Worm (Caenorhabditis elegans) whole organism, young adult: ENCODE results near the gene T02B11.8.

ENCODE experiments used
- B0019.2 ChIP-seq: fragments of 200-800 bp; sonication (Bioruptor generic); conservative IDR thresholded peaks from 2 replicates; pipeline ENCODE4 v1.3.6; 2022; ENCODE audit warnings: missing genetic modification reagents, missing genetic modification characterization, missing compliant biosample characterization
- B0261.1 ChIP-seq: sonication (generic microtip); optimal IDR thresholded peaks from 2 replicates; lab custom pipeline; 2016; ENCODE audit warnings: mild to moderate bottlenecking, missing genetic modification characterization, moderate library complexity, missing compliant biosample characterization
- C06A6.2 ChIP-seq: fragments of 200-800 bp; sonication (Bioruptor generic); conservative IDR thresholded peaks from 2 replicates; pipeline ENCODE4 v1.3.6; 2022; ENCODE audit warnings: missing genetic modification characterization, missing compliant biosample characterization
- C17E4.6 ChIP-seq: fragments of 200-800 bp; sonication (Bioruptor generic); IDR thresholded peaks from 2 replicates; pipeline ENCODE4 v1.3.6; 2022; ENCODE audit warnings: missing genetic modification reagents, missing genetic modification characterization, missing compliant biosample characterization
- D2030.7 ChIP-seq: fragments of 200-800 bp; sonication (Bioruptor generic); IDR thresholded peaks from 2 replicates; pipeline ENCODE4 v1.3.6; 2022; ENCODE audit warnings: missing genetic modification reagents, missing genetic modification characterization, missing compliant biosample characterization
- F52B5.7 ChIP-seq: sonication (generic microtip); optimal IDR thresholded peaks from 2 replicates; lab custom pipeline; 2016; ENCODE audit warnings: mild to moderate bottlenecking, missing genetic modification characterization, missing compliant biosample characterization
- F55B11.4 ChIP-seq: sonication (generic microtip); optimal IDR thresholded peaks from 2 replicates; lab custom pipeline; 2016; ENCODE audit warnings: missing compliant biosample characterization, missing genetic modification characterization, borderline replicate concordance; ENCODE audit not compliant: insufficient read depth
- K11D2.4 ChIP-seq: fragments of 200-800 bp; sonication (Bioruptor generic); IDR thresholded peaks from 2 replicates; pipeline ENCODE4 v1.3.6; 2022; ENCODE audit warnings: missing genetic modification reagents, missing genetic modification characterization, missing compliant biosample characterization
- T26A5.8 ChIP-seq: sonication (generic microtip); optimal IDR thresholded peaks from 2 replicates; lab custom pipeline; 2016; ENCODE audit warnings: missing genetic modification characterization, missing compliant biosample characterization
- Y53G8AR.9 ChIP-seq: fragments of 200-800 bp; sonication (Bioruptor generic); conservative IDR thresholded peaks from 2 replicates; pipeline ENCODE4 v1.3.6; 2022; ENCODE audit warnings: missing genetic modification reagents, missing genetic modification characterization, missing compliant biosample characterization
- Y67H2A.10 ChIP-seq: fragments of 200-800 bp; sonication (Bioruptor generic); conservative IDR thresholded peaks from 2 replicates; pipeline ENCODE4 v1.3.6; 2022; ENCODE audit warnings: missing genetic modification reagents, missing genetic modification characterization, missing compliant biosample characterization
- ZK185.1 ChIP-seq: sonication (generic microtip); optimal IDR thresholded peaks from 2 replicates; lab custom pipeline; 2016; ENCODE audit warnings: mild to moderate bottlenecking, missing genetic modification characterization, missing compliant biosample characterization; ENCODE audit not compliant: poor library complexity, severe bottlenecking
- ama-1 ChIP-seq, 3 experiments: fragments of 150-350 bp in 1 of 3; sonication (generic microtip) in 2 of 3; optimal IDR thresholded peaks; 2 replicates each; lab custom pipeline; 2014 to 2018; ENCODE audit warnings: missing biosample characterization in 2 of 3, missing genetic modification characterization in 2 of 3, missing genetic modification reagents in 2 of 3
- aptf-3 ChIP-seq: fragments of 200-800 bp; sonication (Bioruptor generic); IDR thresholded peaks from 2 replicates; pipeline ENCODE4 v1.3.6; 2022; ENCODE audit warnings: missing genetic modification characterization, missing compliant biosample characterization
- bed-2 ChIP-seq: fragments of 200-800 bp; sonication (Bioruptor generic); IDR thresholded peaks from 2 replicates; pipeline ENCODE4 v1.3.6; 2022; ENCODE audit warnings: missing genetic modification reagents, missing genetic modification characterization, missing compliant biosample characterization
- ceh-100 ChIP-seq: fragments of 200-800 bp; sonication (Bioruptor generic); IDR thresholded peaks from 2 replicates; pipeline ENCODE4 v1.3.6; 2022; ENCODE audit warnings: missing genetic modification reagents, missing genetic modification characterization, missing compliant biosample characterization
- ceh-79 ChIP-seq: sonication (generic microtip); optimal IDR thresholded peaks from 2 replicates; lab custom pipeline; 2017; ENCODE audit warnings: mild to moderate bottlenecking, missing genetic modification characterization, missing compliant biosample characterization
- chd-7 ChIP-seq: sonication (generic microtip); optimal IDR thresholded peaks from 2 replicates; lab custom pipeline; 2016; ENCODE audit warnings: mild to moderate bottlenecking, missing genetic modification characterization, moderate library complexity, missing compliant biosample characterization
- dpff-1 ChIP-seq: sonication (generic microtip); optimal IDR thresholded peaks from 2 replicates; lab custom pipeline; 2017; ENCODE audit warnings: mild to moderate bottlenecking, missing genetic modification characterization, missing compliant biosample characterization
- dpl-1 ChIP-seq: fragments of 150-350 bp; optimal IDR thresholded peaks from 2 replicates; lab custom pipeline; 2014; ENCODE audit warnings: missing biosample characterization, missing genetic modification reagents, missing genetic modification characterization
- egl-18 ChIP-seq: fragments of 200-800 bp; sonication (Bioruptor generic); IDR thresholded peaks from 2 replicates; pipeline ENCODE4 v1.3.6; 2022; ENCODE audit warnings: missing genetic modification reagents, missing genetic modification characterization, missing compliant biosample characterization
- ekl-4 ChIP-seq: fragments of 200-800 bp; sonication (Bioruptor generic); IDR thresholded peaks from 2 replicates; pipeline ENCODE4 v1.3.6; 2022; ENCODE audit warnings: missing genetic modification reagents, missing genetic modification characterization, missing compliant biosample characterization
- ets-4 ChIP-seq: fragments of 200-800 bp; sonication (Bioruptor generic); optimal IDR thresholded peaks from 2 replicates; lab custom pipeline; 2018; ENCODE audit warnings: mild to moderate bottlenecking, missing genetic modification characterization, missing compliant biosample characterization
- hlh-12 ChIP-seq: sonication (generic microtip); optimal IDR thresholded peaks from 2 replicates; lab custom pipeline; 2016; ENCODE audit warnings: missing genetic modification characterization, missing compliant biosample characterization
- lir-1 ChIP-seq: fragments of 200-800 bp; sonication (Bioruptor generic); conservative IDR thresholded peaks from 2 replicates; pipeline ENCODE4 v1.3.6; 2022; ENCODE audit warnings: missing genetic modification reagents, missing genetic modification characterization, missing compliant biosample characterization
- mcd-1 ChIP-seq: fragments of 200-800 bp; sonication (Bioruptor generic); IDR thresholded peaks from 2 replicates; pipeline ENCODE4 v1.3.6; 2022; ENCODE audit warnings: missing genetic modification reagents, missing genetic modification characterization, missing compliant biosample characterization
- nhr-27 ChIP-seq: fragments of 200-800 bp; sonication (Bioruptor generic); optimal IDR thresholded peaks from 2 replicates; lab custom pipeline; 2018; ENCODE audit warnings: mild to moderate bottlenecking, missing genetic modification characterization, moderate library complexity, missing compliant biosample characterization
- nhr-90 ChIP-seq: sonication (generic microtip); optimal IDR thresholded peaks from 2 replicates; lab custom pipeline; 2016; ENCODE audit warnings: missing genotype, mild to moderate bottlenecking, missing genetic modification characterization, missing compliant biosample characterization
- pha-4 ChIP-seq: fragments of 150-350 bp; sonication (generic microtip); optimal IDR thresholded peaks from 2 replicates; lab custom pipeline; 2014; ENCODE audit warnings: missing biosample characterization, missing genetic modification reagents, missing genetic modification characterization
- rcor-1 ChIP-seq: fragments of 200-800 bp; sonication (Bioruptor generic); IDR thresholded peaks from 2 replicates; pipeline ENCODE4 v1.3.6; 2022; ENCODE audit warnings: missing genetic modification reagents, missing genetic modification characterization, missing compliant biosample characterization
- tbx-9 ChIP-seq: sonication (generic microtip); optimal IDR thresholded peaks from 2 replicates; lab custom pipeline; 2016; ENCODE audit warnings: borderline replicate concordance, missing genetic modification characterization, inconsistent platforms, missing compliant biosample characterization
- unc-62 ChIP-seq: fragments of 150-350 bp; optimal IDR thresholded peaks from 2 replicates; lab custom pipeline; 2014; ENCODE audit warnings: missing biosample characterization, missing genetic modification reagents, missing genetic modification characterization
- zim-3 ChIP-seq: sonication (generic microtip); optimal IDR thresholded peaks from 2 replicates; lab custom pipeline; 2017; ENCODE audit warnings: mild to moderate bottlenecking, missing genetic modification characterization, moderate library complexity, missing compliant biosample characterization
- ztf-22 ChIP-seq: fragments of 200-800 bp; sonication (Bioruptor generic); optimal IDR thresholded peaks from 2 replicates; lab custom pipeline; 2018; ENCODE audit warnings: mild to moderate bottlenecking, missing genetic modification characterization, moderate library complexity, missing compliant biosample characterization
- ztf-26 ChIP-seq: sonication (generic microtip); optimal IDR thresholded peaks from 2 replicates; lab custom pipeline; 2017; ENCODE audit warnings: missing genetic modification characterization, missing compliant biosample characterization

Gene T02B11.8

DNA sequence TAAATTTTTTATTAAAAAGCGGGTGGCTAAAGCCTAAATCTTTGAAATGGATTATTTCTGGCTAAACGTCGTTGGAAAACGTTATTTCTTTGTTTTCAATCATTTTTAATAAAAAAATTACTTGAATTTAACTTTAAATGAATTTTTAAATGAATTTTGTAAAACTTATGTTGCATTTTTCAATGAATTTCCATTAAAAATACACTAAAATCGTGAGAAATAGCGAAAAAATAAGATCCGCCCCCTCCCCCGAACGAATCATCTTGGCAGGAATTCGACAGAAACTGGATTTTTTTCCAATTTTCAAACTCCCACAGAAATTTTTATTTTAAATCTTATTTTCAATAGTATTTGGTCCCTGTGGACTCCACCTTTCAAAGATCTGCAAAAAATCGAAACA lies 704 bp upstream of the T02B11.8 start, which contains the start of gene srg-53 (continued):
- TF ChIP-seq lir-1 (no peak), ztf-26 (tag; lab: Kevin White, UChicago) (no peak)

- no peak for TF ChIP-seq pha-4
- no peak for TF ChIP-seq D2030.7 (GFP tag; lab: Robert Waterston, UW)
- no peak for TF ChIP-seq C06A6.2 (GFP tag; lab: Robert Waterston, UW)
- TF ChIP-seq dpl-1 (GFP tag; lab: Kevin White, UChicago) = no peak
- TF ChIP-seq ama-1 (optimal IDR thresholded peaks at IDR 0.05; lab: Kevin White, UChicago) = no peak
- TF ChIP-seq ama-1 (GFP tag; optimal IDR thresholded peaks at IDR 0.05; lab: Kevin White, UChicago) = no peak
- TF ChIP-seq mcd-1 (GFP tag; lab: Robert Waterston, UW) = no peak
- TF ChIP-seq B0261.1 (tag; lab: Kevin White, UChicago) = no peak
- TF ChIP-seq ZK185.1 (tag; lab: Kevin White, UChicago) = no peak
- no peak for TF ChIP-seq F52B5.7 (tag; lab: Kevin White, UChicago)
These were observed 2.5 kb downstream of the T02B11.8 start, which contains the start of gene T02B11.9 for ce11 chrV:875945-876344. TSS of gene T02B11.9 (plus strand) at chrV:876245.

DNA sequence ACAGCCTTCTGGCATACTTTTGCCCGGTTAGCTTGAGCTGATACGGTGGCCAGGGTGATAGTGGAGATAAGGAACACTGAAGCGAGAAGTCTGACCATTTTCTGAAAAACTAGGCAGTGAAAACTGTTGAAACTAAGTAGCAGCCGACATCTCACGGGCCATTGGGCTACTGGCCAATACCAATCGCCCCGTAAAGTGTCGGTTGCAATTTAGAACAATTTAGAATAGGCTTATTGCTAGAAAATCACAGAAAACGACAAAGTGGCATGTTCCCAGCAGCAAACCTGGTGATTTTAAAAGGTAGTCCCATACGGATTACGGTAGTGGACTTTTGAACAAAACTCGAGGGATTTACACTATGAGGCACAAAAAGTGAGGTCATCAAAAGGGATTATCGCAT lies 7.4 kb downstream of the T02B11.8 start, which contains the start of gene T02B11.4:
Gene T02B11.4, minus strand, starts transcription at position 101 of the 400 bp plus-strand sequence.
- TF ChIP-seq ceh-79 = no peak
- TF ChIP-seq Y67H2A.10 (GFP tag; lab: Robert Waterston, UW) = no peak
- TF ChIP-seq ztf-22 (GFP tag; lab: Kevin White, UChicago) = no peak
- TF ChIP-seq F55B11.4 (tag; lab: Kevin White, UChicago) = no peak
- no peak for TF ChIP-seq Y53G8AR.9 (GFP tag; lab: Robert Waterston, UW)
- no peak for TF ChIP-seq T26A5.8 (tag; lab: Kevin White, UChicago)
- no peak for TF ChIP-seq zim-3 (tag; lab: Kevin White, UChicago)
- TF ChIP-seq hlh-12 = no peak
- TF ChIP-seq mcd-1 (GFP tag; lab: Robert Waterston, UW) = no peak
- TF ChIP-seq ets-4 (GFP tag; lab: Kevin White, UChicago) = no peak
- no peak for TF ChIP-seq aptf-3 (GFP tag; lab: Robert Waterston, UW)
- TF ChIP-seq ekl-4 (GFP tag; lab: Robert Waterston, UW) = no peak
- TF ChIP-seq chd-7 (tag; lab: Kevin White, UChicago) = no peak
- TF ChIP-seq, all 124 proteins: peak for 0

- no peak for TF ChIP-seq C17E4.6 (GFP tag; lab: Robert Waterston, UW)
- TF ChIP-seq ceh-100 (GFP tag; lab: Robert Waterston, UW) = no peak
- no peak for TF ChIP-seq bed-2 (GFP tag; lab: Robert Waterston, UW)
- no peak for TF ChIP-seq aptf-3 (GFP tag; lab: Robert Waterston, UW)
- TF ChIP-seq Y53G8AR.9 (GFP tag; lab: Robert Waterston, UW) = no peak
- no peak for TF ChIP-seq rcor-1 (GFP tag; lab: Robert Waterston, UW)
- no peak for TF ChIP-seq unc-62 (GFP tag; lab: Kevin White, UChicago)
- TF ChIP-seq ceh-79 = no peak
- no peak for TF ChIP-seq K11D2.4 (GFP tag; lab: Robert Waterston, UW)
- no peak for TF ChIP-seq egl-18 (GFP tag; lab: Robert Waterston, UW)
- TF ChIP-seq nhr-90 (tag; lab: Kevin White, UChicago) = no peak
- no peak for TF ChIP-seq nhr-27
- TF ChIP-seq tbx-9 (tag; lab: Kevin White, UChicago) = no peak
- TF ChIP-seq B0019.2 = no peak
- no peak for TF ChIP-seq dpff-1 (tag; lab: Kevin White, UChicago)
These were observed 11.7 kb downstream of the T02B11.8 start, which contains the start of gene T02B11.3 for ce11 chrV:866729-867128. TSS of gene T02B11.3 (minus strand) at chrV:866829.
